Fruit fly (Drosophila melanogaster) whole organism, embryonic: ENCODE measurements around the gene Tengl1.
A peak's percentile ranks its signal among the peaks of the same experiment; 100 is the strongest.

ENCODE experiments used
- Abd-B ChIP-seq: fragments of 200-800 bp; sonication (Bioruptor generic); optimal IDR thresholded peaks from 2 replicates; lab custom pipeline; 2018; ENCODE audit warnings: missing biosample characterization, mild to moderate bottlenecking, missing genetic modification characterization, moderate library complexity
- Antp ChIP-seq: fragments of 200-800 bp; sonication (Bioruptor generic); optimal IDR thresholded peaks from 3 replicates; lab custom pipeline; 2016; ENCODE audit warnings: missing biosample characterization, missing genetic modification characterization
- Asciz ChIP-seq: fragments of 200-800 bp; sonication (Bioruptor generic); optimal IDR thresholded peaks from 2 replicates; lab custom pipeline; 2017; ENCODE audit warnings: missing biosample characterization, mild to moderate bottlenecking, missing genetic modification characterization, missing genetic modification reagents
- CG10462 ChIP-seq: fragments of 200-800 bp; sonication (Bioruptor generic); optimal IDR thresholded peaks from 2 replicates; lab custom pipeline; 2016; ENCODE audit warnings: missing biosample characterization, missing genetic modification characterization
- CG1233 ChIP-seq: fragments of 200-800 bp; sonication (Bioruptor generic); optimal IDR thresholded peaks from 4 replicates; lab custom pipeline; 2018; ENCODE audit warnings: missing biosample characterization, mild to moderate bottlenecking, missing genetic modification characterization
- CG12769 ChIP-seq: fragments of 200-800 bp; sonication (Bioruptor generic); optimal IDR thresholded peaks from 2 replicates; lab custom pipeline; 2019; ENCODE audit warnings: missing biosample characterization, mild to moderate bottlenecking, missing genetic modification characterization, moderate library complexity
- CG13296 ChIP-seq: fragments of 200-800 bp; sonication (Bioruptor generic); optimal IDR thresholded peaks from 3 replicates; lab custom pipeline; 2018; ENCODE audit warnings: missing biosample characterization, mild to moderate bottlenecking, missing genetic modification characterization
- CG16815 ChIP-seq: fragments of 200-800 bp; sonication (Bioruptor generic); optimal IDR thresholded peaks from 3 replicates; lab custom pipeline; 2017; ENCODE audit warnings: missing biosample characterization, mild to moderate bottlenecking, missing genetic modification characterization
- CG17328 ChIP-seq: fragments of 200-800 bp; sonication (Bioruptor generic); IDR thresholded peaks from 2 replicates; pipeline ENCODE4 v1.3.6; 2022; ENCODE audit warnings: missing biosample characterization, missing genetic modification characterization
- CG17385 ChIP-seq: fragments of 200-800 bp; sonication (Bioruptor generic); optimal IDR thresholded peaks from 3 replicates; lab custom pipeline; 2018; ENCODE audit warnings: missing biosample characterization, mild to moderate bottlenecking, missing genetic modification characterization
- CG18764 ChIP-seq: fragments of 200-800 bp; sonication (Bioruptor generic); optimal IDR thresholded peaks from 3 replicates; lab custom pipeline; 2016; ENCODE audit warnings: missing biosample characterization, missing genetic modification characterization
- CG30020 ChIP-seq: fragments of 200-800 bp; optimal IDR thresholded peaks from 2 replicates; lab custom pipeline; 2019; ENCODE audit warnings: missing biosample characterization, mild to moderate bottlenecking, missing genetic modification characterization, moderate library complexity
- CG4282 ChIP-seq: fragments of 200-800 bp; sonication (Bioruptor generic); optimal IDR thresholded peaks from 2 replicates; lab custom pipeline; 2016; ENCODE audit warnings: missing biosample characterization, missing genetic modification characterization
- CG7372 ChIP-seq: fragments of 200-800 bp; sonication (Bioruptor generic); IDR thresholded peaks from 2 replicates; pipeline ENCODE4 v1.3.6; 2022; ENCODE audit warnings: missing biosample characterization, missing genetic modification characterization
- CG8290 ChIP-seq, 3 experiments: fragments of 200-800 bp; sonication (Bioruptor generic); optimal IDR thresholded peaks; 2 replicates each; lab custom pipeline; 2016 to 2019; ENCODE audit warnings: missing biosample characterization in 3 of 3, missing genetic modification characterization in 3 of 3, mild to moderate bottlenecking in 2 of 3, moderate library complexity in 1 of 3
- CG9797 ChIP-seq: fragments of 200-800 bp; sonication (Bioruptor generic); optimal IDR thresholded peaks from 3 replicates; lab custom pipeline; 2018; ENCODE audit warnings: missing biosample characterization, mild to moderate bottlenecking, missing genetic modification characterization
- Deaf1 ChIP-seq: fragments of 200-800 bp; optimal IDR thresholded peaks from 3 replicates; lab custom pipeline; 2019; ENCODE audit warnings: missing biosample characterization, mild to moderate bottlenecking, missing genetic modification characterization, moderate library complexity
- Dek ChIP-seq: fragments of 200-800 bp; sonication (Bioruptor generic); optimal IDR thresholded peaks from 3 replicates; lab custom pipeline; 2019; ENCODE audit warnings: missing biosample characterization, mild to moderate bottlenecking, missing genetic modification characterization, moderate library complexity
- Dip3 ChIP-seq: fragments of 200-800 bp; sonication (Bioruptor generic); optimal IDR thresholded peaks from 3 replicates; lab custom pipeline; 2016; ENCODE audit warnings: missing biosample characterization, missing genetic modification characterization
- Dll ChIP-seq: fragments of 200-800 bp; sonication (Bioruptor generic); IDR thresholded peaks from 4 replicates; pipeline ENCODE4 v1.3.6; 2022; ENCODE audit warnings: missing biosample characterization, missing genetic modification characterization; ENCODE audit not compliant: partially characterized antibody
- Dp ChIP-seq: fragments of 200-800 bp; sonication (Bioruptor generic); optimal IDR thresholded peaks from 2 replicates; lab custom pipeline; 2018; ENCODE audit warnings: missing biosample characterization, mild to moderate bottlenecking, missing genetic modification characterization, moderate library complexity
- GATAe ChIP-seq: fragments of 200-800 bp; sonication (Bioruptor generic); conservative IDR thresholded peaks from 2 replicates; pipeline ENCODE4 v1.3.6; 2022; ENCODE audit warnings: missing biosample characterization, missing genetic modification characterization
- Hand ChIP-seq: fragments of 200-800 bp; sonication (Bioruptor generic); optimal IDR thresholded peaks from 2 replicates; lab custom pipeline; 2017; ENCODE audit warnings: mild to moderate bottlenecking, missing biosample characterization, missing genetic modification reagents, missing genetic modification characterization
- Lhr ChIP-seq: fragments of 200-800 bp; sonication (Bioruptor generic); optimal IDR thresholded peaks from 3 replicates; lab custom pipeline; 2017; ENCODE audit warnings: mild to moderate bottlenecking, missing biosample characterization, missing genetic modification reagents, missing genetic modification characterization
- Myb ChIP-seq: fragments of 200-800 bp; sonication (Bioruptor generic); optimal IDR thresholded peaks from 2 replicates; lab custom pipeline; 2016; ENCODE audit warnings: missing biosample characterization, missing genetic modification characterization
- NFAT ChIP-seq: fragments of 200-800 bp; sonication (Bioruptor generic); IDR thresholded peaks from 2 replicates; pipeline ENCODE4 v1.3.6; 2022; ENCODE audit warnings: missing biosample characterization, missing genetic modification characterization
- Nf-YA ChIP-seq: fragments of 200-800 bp; sonication (Bioruptor generic); IDR thresholded peaks from 2 replicates; pipeline ENCODE4 v1.3.6; 2022; ENCODE audit warnings: missing biosample characterization, missing genetic modification characterization
- Sin3A ChIP-seq: fragments of >200 bp; optimal IDR thresholded peaks from 2 replicates; lab custom pipeline; 2018
- aop ChIP-seq: fragments of 200-800 bp; sonication (Bioruptor generic); IDR thresholded peaks from 2 replicates; pipeline ENCODE4 v1.3.6; 2022; ENCODE audit warnings: missing biosample characterization, missing genetic modification characterization
- ase ChIP-seq: fragments of 200-800 bp; sonication (Bioruptor generic); IDR thresholded peaks from 3 replicates; pipeline ENCODE4 v1.3.6; 2022; ENCODE audit warnings: missing biosample characterization, missing genetic modification characterization
- bigmax ChIP-seq: fragments of 200-800 bp; sonication (Bioruptor generic); optimal IDR thresholded peaks from 2 replicates; lab custom pipeline; 2018; ENCODE audit warnings: missing biosample characterization, mild to moderate bottlenecking, missing genetic modification characterization
- crol ChIP-seq: fragments of 200-800 bp; sonication (Bioruptor generic); IDR thresholded peaks from 2 replicates; pipeline ENCODE4 v1.3.6; 2022; ENCODE audit warnings: missing biosample characterization, missing genetic modification characterization
- danr ChIP-seq: fragments of 200-800 bp; sonication (Bioruptor generic); IDR thresholded peaks from 2 replicates; pipeline ENCODE4 v1.3.6; 2022; ENCODE audit warnings: missing biosample characterization, missing genetic modification characterization
- ems ChIP-seq: fragments of 200-800 bp; sonication (Bioruptor generic); optimal IDR thresholded peaks from 3 replicates; lab custom pipeline; 2016; ENCODE audit warnings: missing biosample characterization, missing genetic modification characterization
- ewg ChIP-seq: fragments of 200-800 bp; sonication (Bioruptor generic); optimal IDR thresholded peaks from 3 replicates; lab custom pipeline; 2017; ENCODE audit warnings: mild to moderate bottlenecking, missing biosample characterization, missing genetic modification reagents, missing genetic modification characterization
- fd3F ChIP-seq: fragments of 200-800 bp; sonication (Bioruptor generic); optimal IDR thresholded peaks from 2 replicates; lab custom pipeline; 2018; ENCODE audit warnings: missing biosample characterization, mild to moderate bottlenecking, missing genetic modification characterization, moderate library complexity
- grn ChIP-seq: fragments of 200-800 bp; sonication (Bioruptor generic); optimal IDR thresholded peaks from 3 replicates; lab custom pipeline; 2017; ENCODE audit warnings: missing biosample characterization, missing genetic modification characterization
- insv ChIP-seq, 2 experiments: fragments of 200-800 bp; sonication (Bioruptor generic); optimal IDR thresholded peaks; 3 replicates each; lab custom pipeline; 2016 to 2018; ENCODE audit warnings: missing biosample characterization in 2 of 2, missing genetic modification characterization in 2 of 2
- lab ChIP-seq: fragments of 200-800 bp; sonication (Bioruptor generic); optimal IDR thresholded peaks from 3 replicates; lab custom pipeline; 2017; ENCODE audit warnings: missing biosample characterization, missing genetic modification characterization, mild to moderate bottlenecking, moderate library complexity, missing genetic modification reagents
- repo ChIP-seq: fragments of 200-800 bp; sonication (Bioruptor generic); optimal IDR thresholded peaks from 2 replicates; lab custom pipeline; 2016; ENCODE audit warnings: missing biosample characterization, missing genetic modification characterization
- rib ChIP-seq: fragments of 200-800 bp; sonication (Bioruptor generic); IDR thresholded peaks from 2 replicates; pipeline ENCODE4 v1.3.6; 2022; ENCODE audit warnings: missing biosample characterization, missing genetic modification characterization
- row ChIP-seq: fragments of 200-800 bp; sonication (Bioruptor generic); IDR thresholded peaks from 3 replicates; pipeline ENCODE4 v1.3.6; 2022; ENCODE audit warnings: missing biosample characterization, missing genetic modification characterization
- run ChIP-seq: fragments of 200-800 bp; sonication (Bioruptor generic); optimal IDR thresholded peaks from 3 replicates; lab custom pipeline; 2018; ENCODE audit warnings: missing biosample characterization, mild to moderate bottlenecking, missing genetic modification characterization
- sc ChIP-seq, 3 experiments: fragments of >200 bp in 2 of 3; fragments of 200-800 bp in 1 of 3; sonication (Bioruptor generic) in 1 of 3; optimal IDR thresholded peaks; 2 replicates in 2 of 3; 3 replicates in 1 of 3; lab custom pipeline; 2017; ENCODE audit warnings: mild to moderate bottlenecking in 1 of 3, missing biosample characterization in 1 of 3, missing genetic modification characterization in 1 of 3, missing genetic modification reagents in 1 of 3
- sens ChIP-seq: fragments of 200-800 bp; sonication (Bioruptor generic); peaks from one replicate; lab custom pipeline; 2016; ENCODE audit warnings: missing biosample characterization, missing genetic modification characterization
- so ChIP-seq: fragments of 200-800 bp; sonication (Bioruptor generic); IDR thresholded peaks from 3 replicates; pipeline ENCODE4 v1.3.6; 2022; ENCODE audit warnings: missing biosample characterization, missing genetic modification characterization
- stc ChIP-seq: fragments of 200-800 bp; sonication (Bioruptor generic); IDR thresholded peaks from 2 replicates; pipeline ENCODE4 v1.3.6; 2022; ENCODE audit warnings: missing biosample characterization, missing genetic modification characterization
- toy ChIP-seq: fragments of 200-800 bp; sonication (Bioruptor generic); IDR thresholded peaks from 2 replicates; pipeline ENCODE4 v1.3.6; 2022; ENCODE audit warnings: missing biosample characterization, missing genetic modification characterization
- twi ChIP-seq: fragments of 200-800 bp; optimal IDR thresholded peaks from 2 replicates; lab custom pipeline; 2019; ENCODE audit warnings: missing biosample characterization, mild to moderate bottlenecking, missing genetic modification characterization, moderate library complexity
- vnd ChIP-seq: fragments of 200-800 bp; sonication (Bioruptor generic); IDR thresholded peaks from 3 replicates; pipeline ENCODE4 v1.3.6; 2022; ENCODE audit warnings: missing biosample characterization, missing genetic modification characterization; ENCODE audit not compliant: partially characterized antibody
- zfh2 ChIP-seq: fragments of 200-800 bp; sonication (Bioruptor generic); optimal IDR thresholded peaks from 2 replicates; lab custom pipeline; 2016; ENCODE audit warnings: missing biosample characterization, missing genetic modification characterization

Tengl1 gene

dm6 chr2L:2193357-2193780, 47.0 kb downstream of the Tengl1 start (continued):
- TF ChIP-seq CG8290 (GFP tag; optimal IDR thresholded peaks at IDR 0.05; lab: Kevin White, UChicago) (peak; percentile 21), CG8290 (tag; optimal IDR thresholded peaks at IDR 0.05; lab: Kevin White, UChicago) (peak; percentile 42 to 80), Dll (GFP tag; lab: Robert Waterston, UW) (no peak), Antp (GFP tag; lab: Kevin White, UChicago) (peak; percentile 18), sc (optimal IDR thresholded peaks at IDR 0.05; lab: Kevin White, UChicago) (no peak), sc (GFP tag; optimal IDR thresholded peaks at IDR 0.05; lab: Kevin White, UChicago) (no peak), CG17385 (GFP tag; lab: Kevin White, UChicago) (peak; percentile 62), Nf-YA (GFP tag; lab: Robert Waterston, UW) (no peak), CG16815 (no peak), Dip3 (GFP tag; lab: Kevin White, UChicago) (no peak), CG13296 (GFP tag; lab: Kevin White, UChicago) (peak; percentile 59), Abd-B (GFP tag; lab: Kevin White, UChicago) (peak; percentile 47), grn (no peak), Sin3A (lab: Kevin White, UChicago) (peak; percentile 3), aop (GFP tag; lab: Robert Waterston, UW) (no peak), CG18764 (GFP tag; lab: Kevin White, UChicago) (no peak), fd3F (GFP tag; lab: Kevin White, UChicago) (no peak), lab (GFP tag; lab: Kevin White, UChicago) (peak; percentile 76), Myb (GFP tag; lab: Kevin White, UChicago) (peak; percentile 98), Asciz (peak; percentile 30), NFAT (GFP tag; lab: Robert Waterston, UW) (no peak), crol (no peak), ewg (peak; percentile 81), CG17328 (GFP tag; lab: Robert Waterston, UW) (no peak), CG4282 (GFP tag; lab: Kevin White, UChicago) (peak; percentile 1), Dp (GFP tag; lab: Kevin White, UChicago) (peak; percentile 79), twi (peak; percentile 26), GATAe (no peak), CG1233 (GFP tag; lab: Kevin White, UChicago) (peak; percentile 28), toy (GFP tag; lab: Robert Waterston, UW) (no peak), bigmax (GFP tag; lab: Kevin White, UChicago) (peak; percentile 18), so (GFP tag; lab: Robert Waterston, UW) (no peak), rib (no peak), insv (GFP tag; optimal IDR thresholded peaks at IDR 0.05; lab: Kevin White, UChicago) (no peak), CG9797 (GFP tag; lab: Kevin White, UChicago) (peak; percentile 17), vnd (GFP tag; lab: Robert Waterston, UW) (no peak), run (no peak), repo (GFP tag; lab: Kevin White, UChicago) (peak; percentile 19), CG7372 (GFP tag; lab: Robert Waterston, UW) (no peak), CG10462 (no peak), stc (no peak), CG12769 (peak; percentile 79), ase (GFP tag; lab: Robert Waterston, UW) (no peak), sens (GFP tag; lab: Kevin White, UChicago) (peak; percentile 95), Hand (GFP tag; lab: Kevin White, UChicago) (no peak), Lhr (GFP tag; lab: Kevin White, UChicago) (peak; percentile 100), danr (GFP tag; lab: Robert Waterston, UW) (no peak), zfh2 (GFP tag; lab: Kevin White, UChicago) (no peak), ems (GFP tag; lab: Kevin White, UChicago) (peak; percentile 37), CG30020 (no peak), Dek (no peak), Deaf1 (peak; percentile 83), row (GFP tag; lab: Robert Waterston, UW) (no peak)
